Worm (Caenorhabditis elegans) whole organism, late embryonic: ENCODE results near the gene clec-193.
"Not testable (repeated sequence)": the region's sequence is repeated elsewhere in the genome, so short reads cannot be mapped to it uniquely, and the experiment has no call there.

Experiments
- F13H6.1 ChIP-seq: sonication (generic microtip); optimal IDR thresholded peaks from 2 replicates; lab custom pipeline; 2016; ENCODE audit warnings: missing genetic modification characterization, missing compliant biosample characterization
- K02D7.2 ChIP-seq: sonication (generic microtip); optimal IDR thresholded peaks from 2 replicates; lab custom pipeline; 2017; ENCODE audit warnings: mild to moderate bottlenecking, missing genetic modification characterization, missing compliant biosample characterization
- ama-1 ChIP-seq: fragments of 150-350 bp; optimal IDR thresholded peaks from 2 replicates; lab custom pipeline; 2014
- ceh-18 ChIP-seq: sonication (generic microtip); optimal IDR thresholded peaks from 2 replicates; lab custom pipeline; 2016; ENCODE audit warnings: missing genetic modification characterization, missing compliant biosample characterization
- ceh-24 ChIP-seq: sonication (generic microtip); optimal IDR thresholded peaks from 2 replicates; lab custom pipeline; 2016; ENCODE audit warnings: mild to moderate bottlenecking, missing genetic modification characterization, missing compliant biosample characterization
- che-1 ChIP-seq: sonication (generic microtip); optimal IDR thresholded peaks from 2 replicates; lab custom pipeline; 2016; ENCODE audit warnings: mild to moderate bottlenecking, missing genetic modification characterization, missing compliant biosample characterization
- elt-2 ChIP-seq: sonication (generic microtip); optimal IDR thresholded peaks from 2 replicates; lab custom pipeline; 2016; ENCODE audit warnings: missing genetic modification reagents, missing genetic modification characterization, missing compliant biosample characterization
- elt-4 ChIP-seq: sonication (generic microtip); optimal IDR thresholded peaks from 2 replicates; lab custom pipeline; 2016; ENCODE audit warnings: missing genetic modification characterization, missing compliant biosample characterization
- ets-4 ChIP-seq: sonication (generic microtip); optimal IDR thresholded peaks from 2 replicates; lab custom pipeline; 2016; ENCODE audit warnings: missing genetic modification characterization, missing compliant biosample characterization
- eyg-1 ChIP-seq: sonication (generic microtip); optimal IDR thresholded peaks from 2 replicates; lab custom pipeline; 2016; ENCODE audit warnings: missing genotype, missing genetic modification characterization, missing compliant biosample characterization
- lim-6 ChIP-seq: sonication (generic microtip); optimal IDR thresholded peaks from 2 replicates; lab custom pipeline; 2016; ENCODE audit warnings: missing genetic modification characterization, missing compliant biosample characterization
- nfya-1 ChIP-seq: sonication (generic microtip); optimal IDR thresholded peaks from 2 replicates; lab custom pipeline; 2017; ENCODE audit warnings: missing genetic modification characterization, mild to moderate bottlenecking, missing compliant biosample characterization, antibody characterized with exemption, moderate library complexity
- nhr-232 ChIP-seq: sonication (generic microtip); optimal IDR thresholded peaks from 2 replicates; lab custom pipeline; 2016; ENCODE audit warnings: missing genetic modification characterization, missing compliant biosample characterization
- pha-2 ChIP-seq: sonication (generic microtip); optimal IDR thresholded peaks from 2 replicates; lab custom pipeline; 2017; ENCODE audit warnings: mild to moderate bottlenecking, missing genetic modification characterization, missing compliant biosample characterization
- ztf-16 ChIP-seq: sonication (generic microtip); optimal IDR thresholded peaks from 2 replicates; lab custom pipeline; 2017; ENCODE audit warnings: missing genetic modification characterization, missing compliant biosample characterization

clec-193 gene

DNA sequence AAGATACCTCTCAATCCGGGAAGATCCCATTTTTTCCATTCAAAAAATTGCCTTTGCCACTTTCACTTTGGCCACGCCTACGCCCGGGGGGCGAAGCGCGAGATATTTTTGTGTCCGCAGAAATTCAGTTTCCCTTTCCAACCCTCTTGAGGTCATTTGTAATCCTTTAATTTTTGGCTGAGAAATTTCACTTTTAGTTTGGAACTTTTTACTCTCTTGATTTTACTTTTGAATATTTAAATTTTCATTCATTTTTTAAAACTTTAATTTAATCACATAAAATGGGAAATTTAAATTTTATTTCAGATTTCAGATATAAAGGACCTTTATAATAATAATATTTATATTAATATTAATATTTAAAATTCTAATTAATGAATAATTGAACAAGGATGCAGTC lies 30.8 kb downstream of the clec-193 start, which contains the start of gene Y43D4A.5:
Gene Y43D4A.5, plus strand, starts transcription at position 301 of the 400 bp plus-strand sequence.
- TF ChIP-seq pha-2 (tag; lab: Kevin White, UChicago) (no peak), K02D7.2 (tag; lab: Kevin White, UChicago) (no peak), elt-4 (tag; lab: Kevin White, UChicago) (no peak), ceh-24 (tag; lab: Kevin White, UChicago) (no peak)
- TF ChIP-seq, all 69 proteins: peak for 0

DNA sequence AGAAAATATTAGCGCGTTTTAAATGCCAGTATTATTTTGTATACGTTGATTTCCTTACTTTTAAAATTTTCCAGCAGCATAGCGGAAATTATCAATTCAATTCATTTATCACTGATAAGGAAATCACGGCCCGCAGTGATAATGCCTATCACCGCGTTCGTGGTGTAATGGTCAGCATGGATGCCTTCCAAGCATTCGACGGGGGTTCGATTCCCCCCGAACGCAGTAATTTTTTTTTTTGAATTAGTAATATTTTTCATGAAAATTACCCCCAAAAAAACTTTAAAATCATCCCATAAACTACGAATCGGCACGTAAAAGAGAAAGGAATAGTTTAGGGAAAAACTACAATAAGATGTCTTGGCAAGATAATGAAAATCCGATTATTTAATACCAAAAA lies 31.2 kb downstream of the clec-193 start:
- TF ChIP-seq pha-2 (tag; lab: Kevin White, UChicago) (no peak), F13H6.1 (tag; lab: Kevin White, UChicago) (no peak), ceh-18 (tag; lab: Kevin White, UChicago) (no peak), che-1 (tag; lab: Kevin White, UChicago) (peak; percentile 23), elt-2 (tag; lab: Kevin White, UChicago) (peak; percentile 90), eyg-1 (tag; lab: Kevin White, UChicago) (no peak), lim-6 (tag; lab: Kevin White, UChicago) (no peak), nfya-1 (tag; lab: Kevin White, UChicago) (no peak), nhr-232 (tag; lab: Kevin White, UChicago) (no peak)

DNA sequence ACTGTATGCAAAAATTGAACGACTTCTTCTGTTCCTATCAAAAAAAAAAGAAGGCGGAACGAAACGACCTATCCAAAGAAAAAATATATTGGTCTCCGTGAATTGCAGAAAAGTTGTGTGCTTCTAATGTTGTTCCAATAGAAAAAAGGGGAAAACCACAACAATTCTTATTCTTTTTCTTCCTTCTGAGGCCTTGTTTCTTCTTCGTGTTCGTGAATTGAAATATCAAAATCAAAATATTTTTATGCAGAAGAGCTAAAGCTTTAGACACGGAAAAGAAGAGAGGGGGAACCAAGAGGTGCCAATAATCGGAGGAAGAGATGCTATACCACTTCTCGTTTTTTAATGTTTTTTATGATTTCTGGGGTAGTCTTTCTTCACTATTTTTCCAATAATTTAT lies 50.5 kb downstream of the clec-193 start, which contains the start of gene Y43D4A.2:
Gene Y43D4A.2, minus strand, starts transcription at position 101 of the 400 bp plus-strand sequence.
- not testable (repeated sequence) for TF ChIP-seq ets-4 (tag; lab: Kevin White, UChicago); ztf-16 (tag; lab: Kevin White, UChicago); ama-1 (lab: Kevin White, UChicago)
